Worm (Caenorhabditis elegans): ENCODE measurements around the gene C07A9.5.
A peak's percentile ranks its signal among the peaks of the same experiment; 100 is the strongest.
"Not testable (repeated sequence)": the region's sequence is repeated elsewhere in the genome, so short reads cannot be mapped to it uniquely, and the experiment has no call there.

C07A9.5 gene

DNA sequence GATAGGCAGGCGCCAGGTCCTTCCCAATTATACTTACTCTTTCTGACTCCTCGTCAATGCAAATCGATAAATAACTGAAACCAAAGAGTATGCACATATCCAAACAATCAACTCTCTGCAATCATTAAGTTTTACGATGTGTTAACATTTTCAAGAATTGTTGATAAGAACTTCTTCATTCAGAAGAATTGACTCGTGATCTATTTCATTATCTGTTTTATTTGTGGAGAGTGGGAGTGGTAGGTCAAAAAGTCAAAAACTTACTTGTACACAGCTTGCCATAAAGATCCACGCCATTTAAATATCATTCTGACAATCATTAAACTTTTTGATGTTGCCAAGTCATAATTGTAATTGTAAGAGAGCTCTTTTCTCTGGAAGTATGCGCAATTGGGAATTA lies 6.7 kb upstream of the C07A9.5 start:
- no peak for TF ChIP-seq tbx-2 (tag; optimal IDR thresholded peaks at IDR 0.05)
- TF ChIP-seq nhr-12 (tag; optimal IDR thresholded peaks at IDR 0.05): no peak
- TF ChIP-seq zip-4 (GFP tag; optimal IDR thresholded peaks at IDR 0.05): no peak
- no peak for TF ChIP-seq nhr-84 (tag; optimal IDR thresholded peaks at IDR 0.05)
- TF ChIP-seq hpl-2 (GFP tag; optimal IDR thresholded peaks at IDR 0.05): no peak
- TF ChIP-seq mdl-1 (tag; optimal IDR thresholded peaks at IDR 0.05): no peak
- no peak for TF ChIP-seq sup-37 (GFP tag; optimal IDR thresholded peaks at IDR 0.05)
- TF ChIP-seq lin-35 (GFP tag; optimal IDR thresholded peaks at IDR 0.05): peak in 1 of 2 experiments; percentile 21
- no peak for TF ChIP-seq fkh-4 (tag; optimal IDR thresholded peaks at IDR 0.05; ENCODE audit: borderline replicate concordance)
- no peak for TF ChIP-seq nhr-71 (tag; optimal IDR thresholded peaks at IDR 0.05)
- peak; percentile 77 for TF ChIP-seq elt-2 (tag; optimal IDR thresholded peaks at IDR 0.05)
- TF ChIP-seq lin-14 (GFP tag; optimal IDR thresholded peaks at IDR 0.05): no peak
- TF ChIP-seq snu-23 (GFP tag; optimal IDR thresholded peaks at IDR 0.05): no peak
- TF ChIP-seq C04F5.9 (tag; optimal IDR thresholded peaks at IDR 0.05): no peak
- TF ChIP-seq vab-15 (tag; optimal IDR thresholded peaks at IDR 0.05): no peak
- no peak for TF ChIP-seq xbp-1 (tag; optimal IDR thresholded peaks at IDR 0.05)

DNA sequence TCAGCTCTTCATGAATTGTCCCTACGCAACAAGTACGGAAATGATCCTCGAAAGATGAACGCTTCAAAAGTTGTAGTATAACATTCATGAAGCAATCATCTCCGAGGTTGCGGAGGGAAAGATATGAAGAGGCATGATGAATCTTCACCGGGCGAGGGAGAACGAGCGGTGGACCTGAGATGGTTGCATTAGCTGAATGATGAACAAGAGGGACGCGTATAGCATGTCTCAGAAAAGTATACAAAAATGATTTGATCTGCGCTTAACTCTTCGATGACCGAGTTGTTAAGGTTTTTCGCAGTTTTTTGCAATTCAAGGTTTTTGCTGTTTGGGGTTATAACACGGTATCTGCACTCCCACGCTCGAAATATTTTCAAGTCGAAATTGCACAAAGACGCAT lies 3.3 kb upstream of the C07A9.5 start, which contains the start of gene C07A9.10:
TSS of gene C07A9.10 (minus strand) at position 101 of the 400 bp plus-strand sequence.
- TF ChIP-seq unc-30 (tag; optimal IDR thresholded peaks at IDR 0.05) (no peak), unc-86 (tag; optimal IDR thresholded peaks at IDR 0.05) (no peak), hlh-4 (tag; optimal IDR thresholded peaks at IDR 0.05) (no peak), xbp-1 (tag; optimal IDR thresholded peaks at IDR 0.05) (no peak), fos-1 (tag; optimal IDR thresholded peaks at IDR 0.05) (no peak), ztf-11 (tag; optimal IDR thresholded peaks at IDR 0.05) (no peak), nhr-85 (tag) (no peak), sox-4 (tag; optimal IDR thresholded peaks at IDR 0.05) (no peak), nhr-47 (tag; optimal IDR thresholded peaks at IDR 0.05) (no peak), fkh-4 (tag; optimal IDR thresholded peaks at IDR 0.05; ENCODE audit: borderline replicate concordance) (no peak), zag-1 (tag; optimal IDR thresholded peaks at IDR 0.05) (no peak), sptf-1 (tag; optimal IDR thresholded peaks at IDR 0.05) (no peak), dpl-1 (GFP tag; optimal IDR thresholded peaks at IDR 0.05) (no peak), C04F5.9 (tag; optimal IDR thresholded peaks at IDR 0.05) (no peak)

DNA sequence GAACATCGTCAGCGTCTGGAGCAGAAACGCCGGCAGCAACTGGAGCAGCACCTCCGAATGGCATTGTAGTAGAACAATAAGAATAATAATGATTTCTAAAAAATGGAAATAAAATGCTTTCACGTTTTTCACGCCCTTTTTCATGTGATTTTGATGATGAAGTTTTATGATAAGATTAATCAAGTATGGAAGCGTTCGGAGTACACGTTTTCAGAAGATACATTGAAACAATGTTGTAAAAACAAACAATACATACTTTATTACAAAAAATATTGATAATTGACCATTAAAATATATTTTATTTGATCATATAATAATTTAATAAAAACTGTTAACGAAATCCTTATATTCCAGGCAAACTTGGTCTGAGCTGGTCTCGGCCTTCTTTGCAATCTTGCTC lies 1.4 kb downstream of the C07A9.5 start, which contains the start of gene C07A9.13:
TSS of gene C07A9.13 (minus strand) at position 101 of the 400 bp plus-strand sequence.
- TF ChIP-seq aha-1 (tag; optimal IDR thresholded peaks at IDR 0.05); efl-3 (GFP tag; optimal IDR thresholded peaks at IDR 0.05); F16B12.6 (tag; optimal IDR thresholded peaks at IDR 0.05): not testable (repeated sequence)

DNA sequence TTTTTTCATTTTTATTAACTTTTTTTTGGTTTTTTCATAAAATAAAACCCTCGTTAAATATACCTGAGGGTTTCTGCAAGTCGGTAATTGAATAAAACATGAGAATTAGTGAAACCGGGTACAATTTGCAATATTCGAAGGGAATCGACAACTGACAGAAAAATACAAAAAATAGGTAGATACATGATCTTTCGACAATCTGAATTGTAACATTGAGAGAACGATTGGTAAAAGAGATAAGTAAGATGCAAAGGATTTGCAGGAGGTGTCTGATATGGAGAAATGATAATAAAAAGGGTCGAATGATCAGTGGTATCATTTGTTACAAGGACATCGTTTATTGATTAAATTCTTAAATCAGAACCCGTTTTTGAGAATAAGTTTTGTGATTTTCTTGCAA lies 3.8 kb downstream of the C07A9.5 start, which contains the start of gene ugt-60:
TSS of gene ugt-60 (minus strand) at position 233 of the 400 bp plus-strand sequence.
- TF ChIP-seq nhr-11 (tag; optimal IDR thresholded peaks at IDR 0.05) (no peak), nhr-85 (tag) (peak; percentile 56), elt-3 (tag; optimal IDR thresholded peaks at IDR 0.05) (peak in 3 of 6 experiments; percentile 23 to 47 (median 33))

DNA sequence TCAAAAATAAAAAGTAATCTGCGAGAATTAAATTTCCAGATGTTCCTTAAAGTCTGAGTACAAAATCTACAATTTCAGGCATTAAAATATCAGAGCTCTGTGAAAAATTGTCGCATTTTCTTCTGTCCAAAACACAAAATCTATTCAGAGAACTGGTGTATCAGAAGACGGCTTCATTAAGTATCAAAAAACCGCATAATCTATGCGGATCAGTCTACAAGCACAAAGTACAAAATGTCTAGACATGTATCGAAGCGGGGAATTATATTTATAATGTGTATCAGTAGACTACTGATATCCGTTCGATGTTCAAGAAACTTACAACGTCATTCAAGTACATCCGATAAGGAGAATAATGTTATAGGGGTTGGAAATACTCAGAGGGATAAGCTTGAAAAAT lies 13.1 kb downstream of the C07A9.5 start:
- TF ChIP-seq nhr-71 (tag; optimal IDR thresholded peaks at IDR 0.05) (peak; percentile 71), elt-3 (tag; optimal IDR thresholded peaks at IDR 0.05) (no peak), fkh-8 (tag; optimal IDR thresholded peaks at IDR 0.05) (peak; percentile 59), nhr-47 (tag; optimal IDR thresholded peaks at IDR 0.05) (peak; percentile 44), dsc-1 (tag; optimal IDR thresholded peaks at IDR 0.05) (peak; percentile 70)

Measured in whole organism, L1 larva.